Worm (Caenorhabditis elegans) whole organism, L4/young adult: ENCODE results near the gene zip-10.

Source experiments
- W03F9.2 ChIP-seq: fragments of 150-350 bp; optimal IDR thresholded peaks from 2 replicates; lab custom pipeline; 2014; ENCODE audit warnings: missing biosample characterization, missing genetic modification characterization
- dao-5 ChIP-seq: sonication (generic microtip); optimal IDR thresholded peaks from 2 replicates; lab custom pipeline; 2016; ENCODE audit warnings: missing genotype, missing genetic modification characterization, moderate library complexity, missing compliant biosample characterization
- him-1 ChIP-seq: sonication (generic microtip); optimal IDR thresholded peaks from 2 replicates; lab custom pipeline; 2016; ENCODE audit warnings: missing genotype, missing genetic modification reagents, missing genetic modification characterization, missing compliant biosample characterization

zip-10 gene

ce11 chrV:11613007-11613406 lies 37.6 kb downstream of the zip-10 start, which contains the start of gene tag-290:
Gene tag-290 (plus strand): TSS chrV:11613307.
- TF ChIP-seq dao-5 (tag; lab: Kevin White, UChicago) (no peak), W03F9.2 (no peak), him-1 (tag; lab: Kevin White, UChicago) (no peak)

ce11 chrV:11610481-11610880 lies 40.1 kb downstream of the zip-10 start, which contains the start of gene sas-5:
Gene sas-5 (plus strand): TSS chrV:11610737.
- TF ChIP-seq W03F9.2 = peak; percentile 34
- TF ChIP-seq him-1 (tag; lab: Kevin White, UChicago) = no peak

ce11 chrV:11610049-11610448 lies 40.5 kb downstream of the zip-10 start, which contains the start of gene piit-1:
Gene piit-1 (minus strand): TSS chrV:11610149.
- TF ChIP-seq him-1 (tag; lab: Kevin White, UChicago) (no peak), dao-5 (tag; lab: Kevin White, UChicago) (no peak), W03F9.2 (no peak)

ce11 chrV:11606424-11606823 lies 44.1 kb downstream of the zip-10 start, which contains the start of gene idpp-16:
Gene idpp-16 (minus strand): TSS chrV:11606524.
- TF ChIP-seq dao-5 (tag; lab: Kevin White, UChicago) (no peak), him-1 (tag; lab: Kevin White, UChicago) (no peak), W03F9.2 (no peak)

ce11 chrV:11605227-11605626 lies 45.3 kb downstream of the zip-10 start:
- TF ChIP-seq him-1 (tag; lab: Kevin White, UChicago) (no peak), dao-5 (tag; lab: Kevin White, UChicago) (no peak), W03F9.2 (no peak)

- no peak for TF ChIP-seq W03F9.2
- no peak for TF ChIP-seq dao-5 (tag; lab: Kevin White, UChicago)
- TF ChIP-seq him-1 (tag; lab: Kevin White, UChicago) = no peak
Observed at ce11 chrV:11604484-11604883, 46.1 kb downstream of the zip-10 start, which contains the start of gene dhs-20. Gene dhs-20 (minus strand): TSS chrV:11604563.

- TF ChIP-seq dao-5 (tag; lab: Kevin White, UChicago) (no peak), W03F9.2 (no peak), him-1 (tag; lab: Kevin White, UChicago) (no peak)
Observed at ce11 chrV:11600800-11601199, 49.8 kb downstream of the zip-10 start, which contains the start of gene F35B12.9. Gene F35B12.9 (plus strand): TSS chrV:11601171.
